Fruit fly (Drosophila melanogaster) whole organism, wandering third instar larva: Measurements from ENCODE around the gene CG42814.

Source experiments
- Abd-B ChIP-seq: fragments of >200 bp; optimal IDR thresholded peaks from 2 replicates; lab custom pipeline; 2017; ENCODE audit warnings: missing biosample characterization, missing genetic modification characterization
- CG32264 ChIP-seq: fragments of 200-800 bp; sonication (Bioruptor generic); optimal IDR thresholded peaks from 2 replicates; lab custom pipeline; 2016; ENCODE audit warnings: missing biosample characterization, missing genetic modification characterization
- CG9705 ChIP-seq: fragments of 200-800 bp; sonication (Bioruptor generic); optimal IDR thresholded peaks from 2 replicates; lab custom pipeline; 2018; ENCODE audit warnings: missing biosample characterization, mild to moderate bottlenecking, missing genetic modification characterization
- CrebA ChIP-seq: fragments of 200-800 bp; sonication (Bioruptor generic); optimal IDR thresholded peaks from 2 replicates; lab custom pipeline; 2016; ENCODE audit warnings: missing biosample characterization, mild to moderate bottlenecking, missing genetic modification characterization, borderline replicate concordance
- Dfd ChIP-seq: fragments of >200 bp; optimal IDR thresholded peaks from 2 replicates; lab custom pipeline; 2017; ENCODE audit warnings: missing biosample characterization, missing genetic modification characterization
- Dif ChIP-seq: fragments of 200-275, 200-300 bp; sonication (Bioruptor generic); optimal IDR thresholded peaks from 2 replicates; lab custom pipeline; 2018; ENCODE audit warnings: missing biosample characterization, missing genetic modification characterization; ENCODE audit not compliant: partially characterized antibody
- GATAd ChIP-seq: sonication (Bioruptor generic); optimal IDR thresholded peaks from 2 replicates; lab custom pipeline; 2016; ENCODE audit warnings: missing biosample characterization, missing genetic modification characterization
- HLH106 ChIP-seq: fragments of 200-800 bp; optimal IDR thresholded peaks from 3 replicates; lab custom pipeline; 2019; ENCODE audit warnings: missing biosample characterization, mild to moderate bottlenecking, missing genetic modification characterization, moderate library complexity
- Hnf4 ChIP-seq: fragments of 200-800 bp; sonication (Bioruptor generic); optimal IDR thresholded peaks from 2 replicates; lab custom pipeline; 2016; ENCODE audit warnings: missing biosample characterization, mild to moderate bottlenecking, missing genetic modification characterization
- Hr78 ChIP-seq: fragments of >200 bp; optimal IDR thresholded peaks from 2 replicates; lab custom pipeline; 2017; ENCODE audit warnings: missing biosample characterization, missing genetic modification characterization
- Hr83 ChIP-seq: fragments of 200-300 bp; sonication (Bioruptor generic); optimal IDR thresholded peaks from 2 replicates; lab custom pipeline; 2016; ENCODE audit warnings: missing biosample characterization, mild to moderate bottlenecking, missing genetic modification characterization, moderate library complexity; ENCODE audit not compliant: poor library complexity, severe bottlenecking
- Jra ChIP-seq: sonication (Bioruptor generic); optimal IDR thresholded peaks from 2 replicates; lab custom pipeline; 2016; ENCODE audit warnings: missing biosample characterization, missing genetic modification characterization
- Mio ChIP-seq: sonication (Bioruptor generic); optimal IDR thresholded peaks from 2 replicates; lab custom pipeline; 2016; ENCODE audit warnings: missing biosample characterization, missing genetic modification characterization
- Myc ChIP-seq: fragments of >200 bp; optimal IDR thresholded peaks from 2 replicates; lab custom pipeline; 2017
- N ChIP-seq: fragments of >200 bp; optimal IDR thresholded peaks from 2 replicates; lab custom pipeline; 2018; ENCODE audit warnings: missing biosample characterization, missing external identifiers, missing genetic modification characterization
- OdsH ChIP-seq: fragments of 200-800 bp; sonication (Bioruptor generic); optimal IDR thresholded peaks from 2 replicates; lab custom pipeline; 2016; ENCODE audit warnings: missing biosample characterization, mild to moderate bottlenecking, missing genetic modification characterization
- Rel ChIP-seq, 2 experiments: fragments of 200-800 bp; sonication (Bioruptor generic) in 1 of 2; optimal IDR thresholded peaks; 2 replicates in 1 of 2; 3 replicates in 1 of 2; lab custom pipeline; 2016 to 2019; ENCODE audit warnings: mild to moderate bottlenecking in 2 of 2, missing biosample characterization in 2 of 2, missing genetic modification characterization in 2 of 2, moderate library complexity in 1 of 2
- Sp1 ChIP-seq: fragments of 200-800 bp; sonication (Bioruptor generic); optimal IDR thresholded peaks from 3 replicates; lab custom pipeline; 2019; ENCODE audit warnings: missing biosample characterization, mild to moderate bottlenecking, missing genetic modification characterization, moderate library complexity
- Vsx2 ChIP-seq: fragments of 200-300, 225-300 bp; sonication (Bioruptor generic); optimal IDR thresholded peaks from 2 replicates; lab custom pipeline; 2018; ENCODE audit warnings: missing biosample characterization, missing genetic modification characterization; ENCODE audit not compliant: partially characterized antibody
- br ChIP-seq: fragments of 200-800 bp; sonication (Bioruptor generic); optimal IDR thresholded peaks from 2 replicates; lab custom pipeline; 2016; ENCODE audit warnings: missing biosample characterization, missing genetic modification characterization
- brk ChIP-seq: fragments of 200-800 bp; sonication (Bioruptor generic); optimal IDR thresholded peaks from 2 replicates; lab custom pipeline; 2016; ENCODE audit warnings: missing biosample characterization, mild to moderate bottlenecking, missing genetic modification characterization
- dl ChIP-seq, 2 experiments: fragments of 175-275, 200-275 bp in 1 of 2; fragments of 200-275 bp in 1 of 2; sonication (Bioruptor generic); optimal IDR thresholded peaks; lab custom pipeline; 2018; ENCODE audit warnings: mild to moderate bottlenecking in 2 of 2, missing biosample characterization in 2 of 2, missing genetic modification characterization in 2 of 2, moderate library complexity in 2 of 2; ENCODE audit not compliant: partially characterized antibody in 2 of 2, insufficient read depth in 1 of 2
- dmrt93B ChIP-seq: fragments of 200-800 bp; sonication (Bioruptor generic); optimal IDR thresholded peaks from 2 replicates; lab custom pipeline; 2018; ENCODE audit warnings: missing biosample characterization, mild to moderate bottlenecking, missing genetic modification characterization
- dsf ChIP-seq: sonication (Bioruptor generic); optimal IDR thresholded peaks from 2 replicates; lab custom pipeline; 2016; ENCODE audit warnings: missing biosample characterization, missing genetic modification characterization, borderline replicate concordance
- ey ChIP-seq: fragments of 200-800 bp; sonication (Bioruptor generic); optimal IDR thresholded peaks from 2 replicates; lab custom pipeline; 2016; ENCODE audit warnings: missing biosample characterization, missing genetic modification characterization
- foxo ChIP-seq, 2 experiments: fragments of 200-800 bp; sonication (Bioruptor generic); optimal IDR thresholded peaks; 2 replicates in 1 of 2; 3 replicates in 1 of 2; lab custom pipeline; 2016 to 2017; ENCODE audit warnings: missing biosample characterization in 2 of 2, missing genetic modification characterization in 2 of 2
- fru ChIP-seq: fragments of 200-800 bp; sonication (Bioruptor generic); optimal IDR thresholded peaks from 3 replicates; lab custom pipeline; 2016; ENCODE audit warnings: missing biosample characterization, mild to moderate bottlenecking, missing genetic modification characterization
- h ChIP-seq: fragments of 200-800 bp; sonication (Bioruptor generic); optimal IDR thresholded peaks from 3 replicates; lab custom pipeline; 2016; ENCODE audit warnings: missing biosample characterization, mild to moderate bottlenecking, missing genetic modification characterization
- jim ChIP-seq: fragments of 175-275, 200-325 bp; sonication (Bioruptor generic); optimal IDR thresholded peaks from 2 replicates; lab custom pipeline; 2016; ENCODE audit warnings: missing biosample characterization, mild to moderate bottlenecking, missing genetic modification characterization
- lola ChIP-seq: fragments of >200 bp; optimal IDR thresholded peaks from 2 replicates; lab custom pipeline; 2017; ENCODE audit warnings: missing biosample characterization, missing genetic modification characterization
- pan ChIP-seq: fragments of >200 bp; optimal IDR thresholded peaks from 2 replicates; lab custom pipeline; 2017
- psq ChIP-seq: fragments of 200-800 bp; sonication (Bioruptor generic); optimal IDR thresholded peaks from 3 replicates; lab custom pipeline; 2017; ENCODE audit warnings: missing biosample characterization, mild to moderate bottlenecking, missing genetic modification characterization, moderate library complexity
- rgr ChIP-seq: fragments of 200-800 bp; sonication (Bioruptor generic); optimal IDR thresholded peaks from 3 replicates; lab custom pipeline; 2016; ENCODE audit warnings: missing biosample characterization, mild to moderate bottlenecking, missing genetic modification characterization
- sage ChIP-seq: fragments of 200-800 bp; sonication (Bioruptor generic); optimal IDR thresholded peaks from 2 replicates; lab custom pipeline; 2016; ENCODE audit warnings: missing biosample characterization, mild to moderate bottlenecking, missing genetic modification characterization
- sv ChIP-seq: fragments of 200-800 bp; sonication (Bioruptor generic); optimal IDR thresholded peaks from 3 replicates; lab custom pipeline; 2016; ENCODE audit warnings: missing biosample characterization, missing genetic modification characterization
- tai ChIP-seq: sonication (Bioruptor generic); optimal IDR thresholded peaks from 2 replicates; lab custom pipeline; 2016; ENCODE audit warnings: missing biosample characterization, missing genetic modification characterization
- usp ChIP-seq: fragments of >200 bp; optimal IDR thresholded peaks from 2 replicates; lab custom pipeline; 2017; ENCODE audit warnings: missing biosample characterization, missing genetic modification characterization
- woc ChIP-seq: sonication (Bioruptor generic); optimal IDR thresholded peaks from 2 replicates; lab custom pipeline; 2016; ENCODE audit warnings: missing biosample characterization, mild to moderate bottlenecking, missing genetic modification characterization

CG42814 gene

DNA sequence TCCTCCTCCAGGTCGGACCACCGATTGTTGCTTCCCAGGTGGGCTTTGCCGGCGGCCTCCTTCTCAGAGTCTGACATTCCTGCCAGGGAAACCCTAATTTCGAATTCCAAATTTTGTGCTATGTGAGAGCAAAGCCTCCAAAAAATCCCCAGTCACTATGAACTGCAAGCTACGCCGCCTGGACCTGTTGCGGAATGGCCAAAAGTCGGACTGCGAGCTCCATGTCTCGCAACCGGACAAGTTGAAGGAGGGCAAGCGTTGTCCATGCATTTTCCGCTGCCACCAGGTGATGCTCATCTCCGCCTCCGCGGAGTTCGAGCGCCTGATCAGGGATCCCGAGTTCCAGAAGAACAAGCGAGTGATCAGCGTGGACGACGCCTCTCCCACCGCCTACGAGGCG is 36.1 kb upstream of the CG42814 start, which contains the start of the genes CG14262 and CG14260:
Gene CG14262, minus strand, starts transcription at position 101 of the 400 bp plus-strand sequence.
Gene CG14260, plus strand, starts transcription at position 128 of the 400 bp plus-strand sequence.
- TF ChIP-seq br (GFP tag; lab: Kevin White, UChicago) (no peak), lola (GFP tag; lab: Kevin White, UChicago) (no peak), Vsx2 (GFP tag; lab: Kevin White, UChicago) (no peak), N (no peak), ey (GFP tag; lab: Kevin White, UChicago) (no peak), Myc (lab: Kevin White, UChicago) (no peak), OdsH (GFP tag; lab: Kevin White, UChicago) (no peak), usp (GFP tag; lab: Kevin White, UChicago) (no peak), CG9705 (GFP tag; lab: Kevin White, UChicago) (no peak), sage (no peak), Hnf4 (GFP tag; lab: Kevin White, UChicago) (no peak), Dif (no peak), Hr83 (no peak), CG32264 (GFP tag; lab: Kevin White, UChicago) (no peak), tai (GFP tag; lab: Kevin White, UChicago) (no peak), woc (GFP tag; lab: Kevin White, UChicago) (no peak), pan (no peak)

DNA sequence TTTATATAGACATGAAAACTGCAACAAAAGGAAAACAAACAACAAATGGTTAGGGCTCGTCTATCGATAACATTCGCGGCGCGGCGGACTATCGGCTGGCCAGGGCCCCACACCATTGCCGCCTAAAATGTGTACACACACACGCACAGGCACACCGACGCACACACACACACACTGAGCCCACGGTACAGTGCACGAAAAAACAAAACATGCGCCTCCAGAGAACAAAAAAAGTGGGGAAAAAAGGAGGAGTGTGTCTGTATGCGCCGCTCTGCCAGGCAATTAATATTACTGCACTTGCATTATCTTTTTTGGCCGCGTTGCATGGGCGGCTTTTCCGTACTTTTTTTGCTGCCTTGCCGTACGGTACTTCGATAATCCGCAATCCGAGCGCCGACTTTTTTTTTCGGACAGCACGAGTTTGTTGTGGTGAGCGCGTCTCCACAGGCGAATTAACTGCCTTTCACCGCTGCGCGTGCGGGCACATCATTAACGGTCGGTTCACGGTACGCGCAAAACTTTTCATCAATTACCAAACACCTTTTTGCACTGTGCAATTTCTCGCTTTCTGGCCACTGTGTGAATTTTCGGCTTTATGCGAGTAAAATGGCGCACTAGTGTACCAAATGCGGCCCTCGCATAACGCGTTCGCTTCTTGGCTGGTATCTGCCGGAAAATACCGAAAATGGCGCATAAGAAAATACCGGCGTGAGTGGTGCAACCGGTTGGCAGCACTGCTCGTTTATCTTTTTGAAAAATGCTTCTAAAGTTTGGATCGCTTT is 34.4 kb upstream of the CG42814 start, which contains the start of gene woc:
Gene woc, minus strand, starts transcription at position 622 of the 782 bp plus-strand sequence.
- TF ChIP-seq Myc (lab: Kevin White, UChicago), result no peak
- no peak for TF ChIP-seq CrebA (GFP tag; lab: Kevin White, UChicago)
- TF ChIP-seq Abd-B (GFP tag; lab: Kevin White, UChicago), result no peak
- TF ChIP-seq jim (GFP tag; lab: Kevin White, UChicago), result peak; percentile 97
- TF ChIP-seq HLH106 (tag; lab: Kevin White, UChicago), result no peak
- no peak for TF ChIP-seq Hr78 (GFP tag; lab: Kevin White, UChicago)
- no peak for TF ChIP-seq dl (GFP tag; optimal IDR thresholded peaks at IDR 0.05; lab: Kevin White, UChicago; ENCODE audit: insufficient read depth in 1 of 2, partially characterized antibody in 2 of 2)
- TF ChIP-seq sage, result no peak
- no peak for TF ChIP-seq Mio
- peak; percentile 74 for TF ChIP-seq psq
- TF ChIP-seq Dif, result no peak
- peak; percentile 64 for TF ChIP-seq Sp1 (GFP tag; lab: Kevin White, UChicago)
- peak; percentile 80 for TF ChIP-seq fru (GFP tag; lab: Kevin White, UChicago)
- TF ChIP-seq pan, result no peak
- peak; percentile 39 for TF ChIP-seq sv (GFP tag; lab: Kevin White, UChicago)
- TF ChIP-seq CG32264 (GFP tag; lab: Kevin White, UChicago), result no peak
- TF ChIP-seq Hnf4 (GFP tag; lab: Kevin White, UChicago), result no peak
- no peak for TF ChIP-seq lola (GFP tag; lab: Kevin White, UChicago)
- TF ChIP-seq dsf, result no peak
- no peak for TF ChIP-seq usp (GFP tag; lab: Kevin White, UChicago)
- peak; percentile 78 for TF ChIP-seq ey (GFP tag; lab: Kevin White, UChicago)
- no peak for TF ChIP-seq tai (GFP tag; lab: Kevin White, UChicago)
- TF ChIP-seq CG9705 (GFP tag; lab: Kevin White, UChicago), result no peak
- TF ChIP-seq Rel (GFP tag; optimal IDR thresholded peaks at IDR 0.05; lab: Kevin White, UChicago), result no peak
- peak; percentile 72 for TF ChIP-seq Rel (tag; optimal IDR thresholded peaks at IDR 0.05; lab: Kevin White, UChicago)
- TF ChIP-seq N, result peak; percentile 64
- TF ChIP-seq br (GFP tag; lab: Kevin White, UChicago), result peak; percentile 68
- no peak for TF ChIP-seq woc (GFP tag; lab: Kevin White, UChicago)
- peak; percentile 53 for TF ChIP-seq rgr (GFP tag; lab: Kevin White, UChicago)
- no peak for TF ChIP-seq brk (GFP tag; lab: Kevin White, UChicago)
- TF ChIP-seq Jra (GFP tag; lab: Kevin White, UChicago), result no peak
- TF ChIP-seq Vsx2 (GFP tag; lab: Kevin White, UChicago), result no peak
- TF ChIP-seq GATAd (GFP tag; lab: Kevin White, UChicago), result no peak
- peak; percentile 76 for TF ChIP-seq Hr83
- TF ChIP-seq OdsH (GFP tag; lab: Kevin White, UChicago), result peak; percentile 71
- peak; percentile 80 for TF ChIP-seq h
- no peak for TF ChIP-seq dmrt93B (GFP tag; lab: Kevin White, UChicago)
- TF ChIP-seq Dfd (GFP tag; lab: Kevin White, UChicago), result no peak
- peak in 1 of 2 experiments; percentile 79 for TF ChIP-seq foxo (GFP tag; optimal IDR thresholded peaks at IDR 0.05; lab: Kevin White, UChicago)
- TF ChIP-seq, all 38 proteins: peak for 14
